Fruit fly (Drosophila melanogaster) whole organism, wandering third instar larva: ENCODE measurements around the gene Blos2.

ENCODE experiments used
- Abd-B ChIP-seq: fragments of >200 bp; optimal IDR thresholded peaks from 2 replicates; lab custom pipeline; 2017; ENCODE audit warnings: missing biosample characterization, missing genetic modification characterization
- Dif ChIP-seq: fragments of 200-275, 200-300 bp; sonication (Bioruptor generic); optimal IDR thresholded peaks from 2 replicates; lab custom pipeline; 2018; ENCODE audit warnings: missing biosample characterization, missing genetic modification characterization; ENCODE audit not compliant: partially characterized antibody
- HLH106 ChIP-seq: fragments of 200-800 bp; optimal IDR thresholded peaks from 3 replicates; lab custom pipeline; 2019; ENCODE audit warnings: missing biosample characterization, mild to moderate bottlenecking, missing genetic modification characterization, moderate library complexity
- Hr83 ChIP-seq: fragments of 200-300 bp; sonication (Bioruptor generic); optimal IDR thresholded peaks from 2 replicates; lab custom pipeline; 2016; ENCODE audit warnings: missing biosample characterization, mild to moderate bottlenecking, missing genetic modification characterization, moderate library complexity; ENCODE audit not compliant: poor library complexity, severe bottlenecking
- Myc ChIP-seq: fragments of >200 bp; optimal IDR thresholded peaks from 2 replicates; lab custom pipeline; 2017
- Sp1 ChIP-seq: fragments of 200-800 bp; sonication (Bioruptor generic); optimal IDR thresholded peaks from 3 replicates; lab custom pipeline; 2019; ENCODE audit warnings: missing biosample characterization, mild to moderate bottlenecking, missing genetic modification characterization, moderate library complexity
- br ChIP-seq: fragments of 200-800 bp; sonication (Bioruptor generic); optimal IDR thresholded peaks from 2 replicates; lab custom pipeline; 2016; ENCODE audit warnings: missing biosample characterization, missing genetic modification characterization
- dl ChIP-seq, 2 experiments: fragments of 175-275, 200-275 bp in 1 of 2; fragments of 200-275 bp in 1 of 2; sonication (Bioruptor generic); optimal IDR thresholded peaks; lab custom pipeline; 2018; ENCODE audit warnings: mild to moderate bottlenecking in 2 of 2, missing biosample characterization in 2 of 2, missing genetic modification characterization in 2 of 2, moderate library complexity in 2 of 2; ENCODE audit not compliant: partially characterized antibody in 2 of 2, insufficient read depth in 1 of 2
- dmrt93B ChIP-seq: fragments of 200-800 bp; sonication (Bioruptor generic); optimal IDR thresholded peaks from 2 replicates; lab custom pipeline; 2018; ENCODE audit warnings: missing biosample characterization, mild to moderate bottlenecking, missing genetic modification characterization
- dsf ChIP-seq: sonication (Bioruptor generic); optimal IDR thresholded peaks from 2 replicates; lab custom pipeline; 2016; ENCODE audit warnings: missing biosample characterization, missing genetic modification characterization, borderline replicate concordance
- foxo ChIP-seq, 2 experiments: fragments of 200-800 bp; sonication (Bioruptor generic); optimal IDR thresholded peaks; 2 replicates in 1 of 2; 3 replicates in 1 of 2; lab custom pipeline; 2016 to 2017; ENCODE audit warnings: missing biosample characterization in 2 of 2, missing genetic modification characterization in 2 of 2
- h ChIP-seq: fragments of 200-800 bp; sonication (Bioruptor generic); optimal IDR thresholded peaks from 3 replicates; lab custom pipeline; 2016; ENCODE audit warnings: missing biosample characterization, mild to moderate bottlenecking, missing genetic modification characterization
- lola ChIP-seq: fragments of >200 bp; optimal IDR thresholded peaks from 2 replicates; lab custom pipeline; 2017; ENCODE audit warnings: missing biosample characterization, missing genetic modification characterization
- pan ChIP-seq: fragments of >200 bp; optimal IDR thresholded peaks from 2 replicates; lab custom pipeline; 2017
- sv ChIP-seq: fragments of 200-800 bp; sonication (Bioruptor generic); optimal IDR thresholded peaks from 3 replicates; lab custom pipeline; 2016; ENCODE audit warnings: missing biosample characterization, missing genetic modification characterization
- tai ChIP-seq: sonication (Bioruptor generic); optimal IDR thresholded peaks from 2 replicates; lab custom pipeline; 2016; ENCODE audit warnings: missing biosample characterization, missing genetic modification characterization
- usp ChIP-seq: fragments of >200 bp; optimal IDR thresholded peaks from 2 replicates; lab custom pipeline; 2017; ENCODE audit warnings: missing biosample characterization, missing genetic modification characterization
- woc ChIP-seq: sonication (Bioruptor generic); optimal IDR thresholded peaks from 2 replicates; lab custom pipeline; 2016; ENCODE audit warnings: missing biosample characterization, mild to moderate bottlenecking, missing genetic modification characterization

Gene Blos2

dm6 chr3L:11109454-11109853 is 48.1 kb downstream of the Blos2 start, which contains the start of the genes CG34012 and emei:
Gene CG34012 (minus strand): TSS chr3L:11109505.
Gene emei (plus strand): TSS chr3L:11109690.
- TF ChIP-seq tai (GFP tag; lab: Kevin White, UChicago) (no peak), h (GFP tag; lab: Kevin White, UChicago) (no peak), dmrt93B (GFP tag; lab: Kevin White, UChicago) (no peak), foxo (GFP tag; optimal IDR thresholded peaks at IDR 0.05; lab: Kevin White, UChicago) (no peak), woc (GFP tag; lab: Kevin White, UChicago) (no peak), sv (no peak), br (GFP tag; lab: Kevin White, UChicago) (no peak), dsf (GFP tag; lab: Kevin White, UChicago) (no peak), lola (GFP tag; lab: Kevin White, UChicago) (no peak), Hr83 (GFP tag; lab: Kevin White, UChicago) (no peak), Myc (lab: Kevin White, UChicago) (no peak), HLH106 (tag; lab: Kevin White, UChicago) (no peak), pan (no peak), Abd-B (GFP tag; lab: Kevin White, UChicago) (no peak), Dif (no peak), Sp1 (GFP tag; lab: Kevin White, UChicago) (no peak), dl (GFP tag; optimal IDR thresholded peaks at IDR 0.05; lab: Kevin White, UChicago; ENCODE audit: insufficient read depth in 1 of 2, partially characterized antibody in 2 of 2) (no peak), usp (no peak)
